Fruit fly (Drosophila melanogaster): Measurements from ENCODE around the gene Cdk2.

The Cdk2 gene

dm6 chr3R:20762175-20762795 is 26.9 kb downstream of the Cdk2 start, which contains the start of gene CG31195:
Gene CG31195, minus strand, starts transcription at chr3R:20762369.
- no peak for TF ChIP-seq ttk (optimal IDR thresholded peaks at IDR 0.05)
- no peak for TF ChIP-seq psq (optimal IDR thresholded peaks at IDR 0.05)
- no peak for TF ChIP-seq h (optimal IDR thresholded peaks at IDR 0.05)
- TF ChIP-seq Sin3A (optimal IDR thresholded peaks at IDR 0.05), result no peak
- TF ChIP-seq Myc (optimal IDR thresholded peaks at IDR 0.05), result no peak
- TF ChIP-seq insv (optimal IDR thresholded peaks at IDR 0.05), result no peak

dm6 chr3R:20764058-20764457 is 28.6 kb downstream of the Cdk2 start:
- TF ChIP-seq Sin3A (optimal IDR thresholded peaks at IDR 0.05) (no peak), ttk (optimal IDR thresholded peaks at IDR 0.05) (no peak), psq (optimal IDR thresholded peaks at IDR 0.05) (no peak), Myc (optimal IDR thresholded peaks at IDR 0.05) (no peak), insv (optimal IDR thresholded peaks at IDR 0.05) (no peak), h (optimal IDR thresholded peaks at IDR 0.05) (no peak)

- TF ChIP-seq Sin3A (optimal IDR thresholded peaks at IDR 0.05), result no peak
- TF ChIP-seq psq (optimal IDR thresholded peaks at IDR 0.05), result no peak
- TF ChIP-seq insv (optimal IDR thresholded peaks at IDR 0.05), result no peak
- no peak for TF ChIP-seq Myc (optimal IDR thresholded peaks at IDR 0.05)
- no peak for TF ChIP-seq h (optimal IDR thresholded peaks at IDR 0.05)
- TF ChIP-seq ttk (optimal IDR thresholded peaks at IDR 0.05), result no peak
Observed at dm6 chr3R:20765302-20766155, 30.1 kb downstream of the Cdk2 start.

dm6 chr3R:20766156-20766486 is 30.7 kb downstream of the Cdk2 start:
- TF ChIP-seq insv (optimal IDR thresholded peaks at IDR 0.05) (no peak), Myc (optimal IDR thresholded peaks at IDR 0.05) (no peak), h (optimal IDR thresholded peaks at IDR 0.05) (no peak), psq (optimal IDR thresholded peaks at IDR 0.05) (no peak), ttk (optimal IDR thresholded peaks at IDR 0.05) (no peak), Sin3A (optimal IDR thresholded peaks at IDR 0.05) (no peak)

dm6 chr3R:20772543-20772942 is 37.1 kb downstream of the Cdk2 start, which contains the start of gene Takl1:
Gene Takl1, minus strand, starts transcription at chr3R:20772601.
- TF ChIP-seq Sin3A (optimal IDR thresholded peaks at IDR 0.05) (no peak), Myc (optimal IDR thresholded peaks at IDR 0.05) (no peak), insv (optimal IDR thresholded peaks at IDR 0.05) (no peak), ttk (optimal IDR thresholded peaks at IDR 0.05) (no peak), psq (optimal IDR thresholded peaks at IDR 0.05) (no peak), h (optimal IDR thresholded peaks at IDR 0.05) (no peak)

dm6 chr3R:20773174-20773573 is 37.8 kb downstream of the Cdk2 start:
- TF ChIP-seq insv (optimal IDR thresholded peaks at IDR 0.05), result no peak

- TF ChIP-seq ttk (optimal IDR thresholded peaks at IDR 0.05), result no peak
- no peak for TF ChIP-seq h (optimal IDR thresholded peaks at IDR 0.05)
Observed at dm6 chr3R:20774125-20774524, 38.7 kb downstream of the Cdk2 start.

- no peak for TF ChIP-seq ttk (optimal IDR thresholded peaks at IDR 0.05)
- TF ChIP-seq psq (optimal IDR thresholded peaks at IDR 0.05), result no peak
- no peak for TF ChIP-seq Myc (optimal IDR thresholded peaks at IDR 0.05)
- no peak for TF ChIP-seq insv (optimal IDR thresholded peaks at IDR 0.05)
- TF ChIP-seq h (optimal IDR thresholded peaks at IDR 0.05), result no peak
- TF ChIP-seq Sin3A (optimal IDR thresholded peaks at IDR 0.05), result no peak
Observed at dm6 chr3R:20778285-20778926, 43.0 kb downstream of the Cdk2 start.

dm6 chr3R:20779545-20779944 is 44.1 kb downstream of the Cdk2 start:
- TF ChIP-seq Myc (optimal IDR thresholded peaks at IDR 0.05), result no peak
- no peak for TF ChIP-seq h (optimal IDR thresholded peaks at IDR 0.05)
- no peak for TF ChIP-seq Sin3A (optimal IDR thresholded peaks at IDR 0.05)
- TF ChIP-seq psq (optimal IDR thresholded peaks at IDR 0.05), result no peak
- no peak for TF ChIP-seq ttk (optimal IDR thresholded peaks at IDR 0.05)
- no peak for TF ChIP-seq insv (optimal IDR thresholded peaks at IDR 0.05)

dm6 chr3R:20779969-20780368 is 44.5 kb downstream of the Cdk2 start:
- TF ChIP-seq h (optimal IDR thresholded peaks at IDR 0.05) (no peak), ttk (optimal IDR thresholded peaks at IDR 0.05) (no peak), insv (optimal IDR thresholded peaks at IDR 0.05) (no peak), psq (optimal IDR thresholded peaks at IDR 0.05) (no peak), Myc (optimal IDR thresholded peaks at IDR 0.05) (no peak), Sin3A (optimal IDR thresholded peaks at IDR 0.05) (no peak)

dm6 chr3R:20782104-20782654 is 46.8 kb downstream of the Cdk2 start:
- no peak for TF ChIP-seq Sin3A (optimal IDR thresholded peaks at IDR 0.05)

- TF ChIP-seq h (optimal IDR thresholded peaks at IDR 0.05), result no peak
- TF ChIP-seq Sin3A (optimal IDR thresholded peaks at IDR 0.05), result no peak
- TF ChIP-seq ttk (optimal IDR thresholded peaks at IDR 0.05), result no peak
- peak; percentile 72 for TF ChIP-seq insv (optimal IDR thresholded peaks at IDR 0.05)
- no peak for TF ChIP-seq Myc (optimal IDR thresholded peaks at IDR 0.05)
- TF ChIP-seq psq (optimal IDR thresholded peaks at IDR 0.05), result no peak
Observed at dm6 chr3R:20782655-20783105, 47.3 kb downstream of the Cdk2 start.
